Fruit fly (Drosophila melanogaster) Kc167 (cell line): Measurements from ENCODE around the gene hob.
A peak's percentile ranks its signal among the peaks of the same experiment; 100 is the strongest.

Experiments
- Myc ChIP-seq: fragments of >200 bp; optimal IDR thresholded peaks from 2 replicates; lab custom pipeline; 2017; ENCODE audit warnings: missing external identifiers
- Sin3A ChIP-seq: fragments of >200 bp; optimal IDR thresholded peaks from 2 replicates; lab custom pipeline; 2018; ENCODE audit warnings: missing external identifiers
- h ChIP-seq: fragments of >200 bp; optimal IDR thresholded peaks from 3 replicates; lab custom pipeline; 2018; ENCODE audit warnings: missing external identifiers
- insv ChIP-seq: fragments of >200 bp; optimal IDR thresholded peaks from 3 replicates; lab custom pipeline; 2018; ENCODE audit warnings: missing external identifiers
- psq ChIP-seq: fragments of >200 bp; optimal IDR thresholded peaks from 2 replicates; lab custom pipeline; 2017; ENCODE audit warnings: missing external identifiers
- ttk ChIP-seq: sonication (Bioruptor generic); optimal IDR thresholded peaks from 2 replicates; lab custom pipeline; 2017; ENCODE audit warnings: missing external identifiers

Gene hob

dm6 chr3L:3205349-3205748 is 13.4 kb downstream of the hob start, which contains the start of gene CG32277:
CG32277 (minus strand) TSS chr3L:3205449.
- TF ChIP-seq insv (lab: Kevin White, UChicago) (no peak), Myc (no peak), h (lab: Kevin White, UChicago) (no peak), psq (lab: Kevin White, UChicago) (no peak), ttk (lab: Kevin White, UChicago) (no peak), Sin3A (lab: Kevin White, UChicago) (no peak)

DNA sequence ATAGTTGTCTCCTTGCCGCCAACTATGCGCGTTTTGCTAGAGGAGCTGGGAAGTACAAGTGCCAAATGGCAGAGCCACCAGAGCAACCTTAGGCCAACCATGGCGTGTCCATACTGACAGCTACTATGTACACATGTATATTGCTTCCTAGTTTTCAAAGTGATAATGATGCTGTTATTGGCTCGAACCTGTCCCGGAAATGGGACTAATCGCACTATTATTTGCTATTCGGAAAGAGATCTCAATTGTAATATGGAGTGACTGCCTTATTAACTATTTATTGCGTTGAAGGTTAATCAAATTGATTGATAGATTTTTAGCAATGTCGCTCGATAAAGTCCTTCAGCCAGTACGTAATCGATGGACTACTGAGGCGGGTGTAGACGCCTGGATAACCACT is 14.4 kb downstream of the hob start, which contains the start of gene CG33159:
CG33159 (minus strand) TSS at position 101 of the 400 bp plus-strand sequence.
- TF ChIP-seq psq (lab: Kevin White, UChicago) (no peak), h (lab: Kevin White, UChicago) (no peak), insv (lab: Kevin White, UChicago) (no peak), ttk (lab: Kevin White, UChicago) (no peak), Myc (no peak), Sin3A (lab: Kevin White, UChicago) (no peak)

- TF ChIP-seq psq (lab: Kevin White, UChicago), result no peak
- TF ChIP-seq Myc, result no peak
Observed at dm6 chr3L:3203062-3203461, 15.7 kb downstream of the hob start, which contains the start of gene CG32271. CG32271 (minus strand) TSS chr3L:3203162.

- TF ChIP-seq Sin3A (lab: Kevin White, UChicago) (no peak), ttk (lab: Kevin White, UChicago) (no peak), h (lab: Kevin White, UChicago) (no peak), Myc (no peak), psq (lab: Kevin White, UChicago) (no peak), insv (lab: Kevin White, UChicago) (no peak)
Observed at dm6 chr3L:3198447-3199402, 20.0 kb downstream of the hob start, which contains the start of the genes CG32276 and gry. CG32276 (minus strand) TSS chr3L:3199047. gry (plus strand) TSS chr3L:3199090.

- no peak for TF ChIP-seq Sin3A (lab: Kevin White, UChicago)
- TF ChIP-seq ttk (lab: Kevin White, UChicago), result no peak
- no peak for TF ChIP-seq Myc
- no peak for TF ChIP-seq insv (lab: Kevin White, UChicago)
- no peak for TF ChIP-seq h (lab: Kevin White, UChicago)
- TF ChIP-seq psq (lab: Kevin White, UChicago), result no peak
Observed at dm6 chr3L:3197464-3197863, 21.3 kb downstream of the hob start, which contains the start of gene CG14966. CG14966 (minus strand) TSS chr3L:3197631.

DNA sequence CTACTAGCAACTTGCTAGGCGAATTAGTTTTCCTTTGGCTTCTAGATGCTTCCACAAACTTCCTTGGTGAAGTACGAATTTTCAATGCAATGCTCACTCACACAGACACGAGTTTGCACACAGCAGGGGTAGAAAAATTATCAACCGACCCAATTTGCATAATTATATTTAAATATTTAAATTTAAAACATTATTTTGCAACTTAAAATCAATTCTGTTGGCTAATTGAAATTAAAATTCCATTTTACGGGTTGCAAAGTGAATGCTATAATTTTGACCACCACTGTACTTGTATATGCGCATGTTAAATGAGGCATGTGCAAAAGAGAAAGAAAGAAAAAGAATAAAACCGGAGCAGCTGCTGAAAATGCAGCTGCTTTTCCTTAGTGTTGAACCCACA is 24.7 kb downstream of the hob start:
- TF ChIP-seq insv (lab: Kevin White, UChicago), result no peak
- TF ChIP-seq Sin3A (lab: Kevin White, UChicago), result no peak
- TF ChIP-seq psq (lab: Kevin White, UChicago), result no peak
- TF ChIP-seq ttk (lab: Kevin White, UChicago), result no peak
- no peak for TF ChIP-seq Myc
- TF ChIP-seq h (lab: Kevin White, UChicago), result no peak

dm6 chr3L:3192912-3193311 is 25.8 kb downstream of the hob start, which contains the start of gene Hsp83:
Hsp83 (plus strand) TSS chr3L:3192969.
- TF ChIP-seq Myc (no peak), psq (lab: Kevin White, UChicago) (no peak), ttk (lab: Kevin White, UChicago) (no peak), h (lab: Kevin White, UChicago) (no peak), Sin3A (lab: Kevin White, UChicago) (no peak), insv (lab: Kevin White, UChicago) (peak; percentile 70)

DNA sequence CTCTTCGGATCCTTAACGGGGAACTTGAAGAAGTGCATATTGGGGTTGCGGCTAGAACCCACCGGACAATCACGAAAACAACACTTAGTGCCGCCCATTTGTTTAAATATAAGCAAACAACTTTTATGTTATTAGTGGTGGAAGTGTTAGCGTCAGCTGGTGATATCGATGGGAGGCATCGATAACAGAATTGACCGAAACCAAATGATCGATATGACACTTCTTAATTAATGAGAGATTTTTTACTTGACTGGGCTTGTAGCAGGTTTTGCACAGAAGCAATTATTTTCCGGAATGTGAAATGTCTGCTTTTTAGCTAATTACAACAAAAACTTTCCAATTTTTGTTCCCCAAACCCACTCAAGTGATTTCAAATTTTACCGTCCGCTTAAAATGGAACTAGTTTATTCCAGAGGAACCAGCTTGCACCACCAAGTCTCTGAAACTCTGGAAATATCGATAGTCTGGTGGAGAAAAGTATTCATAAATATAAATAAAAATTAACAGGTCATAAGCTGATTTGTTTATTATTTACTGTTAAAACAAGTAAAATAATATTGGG is 26.3 kb downstream of the hob start, which contains the start of gene CG14965:
CG14965 (minus strand) TSS at position 159 of the 562 bp plus-strand sequence.
- TF ChIP-seq psq (lab: Kevin White, UChicago) (no peak), Myc (no peak), h (lab: Kevin White, UChicago) (no peak), Sin3A (lab: Kevin White, UChicago) (no peak), insv (lab: Kevin White, UChicago) (no peak), ttk (lab: Kevin White, UChicago) (no peak)

dm6 chr3L:3189647-3190046 is 29.1 kb downstream of the hob start, which contains the start of the genes CG42525 and CG14958:
CG42525 (minus strand) TSS chr3L:3189747.
CG14958 (plus strand) TSS chr3L:3189978.
- TF ChIP-seq h (lab: Kevin White, UChicago), result no peak
- TF ChIP-seq Myc, result no peak
- no peak for TF ChIP-seq ttk (lab: Kevin White, UChicago)
- TF ChIP-seq psq (lab: Kevin White, UChicago), result no peak
- TF ChIP-seq Sin3A (lab: Kevin White, UChicago), result no peak
- TF ChIP-seq insv (lab: Kevin White, UChicago), result no peak

DNA sequence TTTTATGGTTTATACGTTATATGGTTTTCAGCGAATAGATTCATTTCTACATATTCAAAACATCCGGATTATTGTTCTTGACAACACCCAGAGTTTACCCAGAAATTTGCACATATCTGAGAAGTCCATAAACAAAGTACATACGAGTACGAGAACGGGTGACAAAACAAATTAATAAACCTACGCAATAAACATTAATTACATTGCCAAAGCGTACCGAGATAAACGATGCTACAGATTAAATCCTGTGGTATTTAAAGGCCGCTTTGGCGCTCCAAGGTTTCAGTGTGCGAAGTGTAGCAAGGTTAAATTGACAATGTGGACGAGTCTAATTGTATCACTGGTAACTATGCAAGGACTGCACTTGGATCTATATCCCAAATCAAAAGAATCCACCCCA is 31.5 kb downstream of the hob start, which contains the start of gene CG14957:
CG14957 (plus strand) TSS at position 301 of the 400 bp plus-strand sequence.
- TF ChIP-seq ttk (lab: Kevin White, UChicago), result no peak
- TF ChIP-seq psq (lab: Kevin White, UChicago), result no peak
- no peak for TF ChIP-seq insv (lab: Kevin White, UChicago)
- no peak for TF ChIP-seq h (lab: Kevin White, UChicago)
- TF ChIP-seq Myc, result no peak

DNA sequence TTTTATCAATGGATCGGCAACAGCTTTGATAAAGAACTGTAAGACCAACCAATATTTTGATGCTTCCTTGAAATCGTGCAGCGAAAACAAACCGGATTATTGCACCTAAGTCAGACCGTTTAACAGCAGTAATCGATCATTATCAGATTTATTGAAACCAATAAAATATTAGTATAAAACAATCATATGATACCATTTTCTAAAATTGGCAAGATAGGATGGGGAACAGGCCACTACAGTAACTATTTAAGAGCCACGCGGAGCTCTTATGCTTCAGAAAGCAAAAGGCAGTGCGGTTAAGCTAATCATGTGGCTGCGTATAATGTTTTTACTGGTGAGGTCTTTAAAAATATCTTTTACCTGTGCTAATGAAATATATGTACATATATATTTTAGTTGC is 32.4 kb downstream of the hob start, which contains the start of gene CG32284:
CG32284 (plus strand) TSS at position 301 of the 400 bp plus-strand sequence.
- TF ChIP-seq h (lab: Kevin White, UChicago) (no peak), Myc (no peak), Sin3A (lab: Kevin White, UChicago) (no peak)
